Worm (Caenorhabditis elegans): Measurements from ENCODE around the gene tbx-9.

Gene tbx-9

ce11 chrIII:10300078-10300477, 41.6 kb downstream of the tbx-9 start, which contains the start of gene vglu-3:
Gene vglu-3 (plus strand): TSS chrIII:10300378.
- TF ChIP-seq ztf-11 (tag; optimal IDR thresholded peaks at IDR 0.05) (no peak), lin-15B (tag; optimal IDR thresholded peaks at IDR 0.05) (no peak), nhr-12 (tag; optimal IDR thresholded peaks at IDR 0.05) (no peak), nhr-77 (tag; optimal IDR thresholded peaks at IDR 0.05) (no peak), jun-1 (tag; optimal IDR thresholded peaks at IDR 0.05) (no peak), mdl-1 (tag; optimal IDR thresholded peaks at IDR 0.05) (no peak), mml-1 (tag; optimal IDR thresholded peaks at IDR 0.05) (no peak), sea-2 (GFP tag; optimal IDR thresholded peaks at IDR 0.05) (no peak), ceh-9 (tag; optimal IDR thresholded peaks at IDR 0.05) (no peak), ceh-82 (tag; optimal IDR thresholded peaks at IDR 0.05) (no peak), pqm-1 (tag; optimal IDR thresholded peaks at IDR 0.05) (no peak), egl-27 (tag; optimal IDR thresholded peaks at IDR 0.05) (no peak), unc-39 (tag; optimal IDR thresholded peaks at IDR 0.05) (no peak), daf-12 (tag; optimal IDR thresholded peaks at IDR 0.05) (no peak), nhr-28 (tag; optimal IDR thresholded peaks at IDR 0.05) (no peak), eor-1 (tag; optimal IDR thresholded peaks at IDR 0.05) (no peak), skn-1 (tag; optimal IDR thresholded peaks at IDR 0.05) (no peak)

ce11 chrIII:10296904-10297303, 44.8 kb downstream of the tbx-9 start:
- TF ChIP-seq mdl-1 (tag; optimal IDR thresholded peaks at IDR 0.05): no peak

ce11 chrIII:10294837-10295236, 46.8 kb downstream of the tbx-9 start, which contains the start of gene vglu-2:
Gene vglu-2 (plus strand): TSS chrIII:10295137.
- TF ChIP-seq daf-12 (tag; optimal IDR thresholded peaks at IDR 0.05): no peak
- TF ChIP-seq ztf-4 (tag; optimal IDR thresholded peaks at IDR 0.05): no peak
- TF ChIP-seq ztf-11 (tag; optimal IDR thresholded peaks at IDR 0.05): no peak
- TF ChIP-seq ama-1 (optimal IDR thresholded peaks at IDR 0.05): no peak
- no peak for TF ChIP-seq mdl-1 (tag; optimal IDR thresholded peaks at IDR 0.05)
- no peak for TF ChIP-seq nhr-25 (tag; optimal IDR thresholded peaks at IDR 0.05)
- TF ChIP-seq tbx-2 (tag; optimal IDR thresholded peaks at IDR 0.05): no peak
- no peak for TF ChIP-seq unc-39 (tag; optimal IDR thresholded peaks at IDR 0.05)
- no peak for TF ChIP-seq eor-1 (tag; optimal IDR thresholded peaks at IDR 0.05)
- TF ChIP-seq sea-2 (GFP tag; optimal IDR thresholded peaks at IDR 0.05): no peak

ce11 chrIII:10293946-10294345, 47.7 kb downstream of the tbx-9 start:
- TF ChIP-seq ztf-4 (tag; optimal IDR thresholded peaks at IDR 0.05) (no peak), ztf-11 (tag; optimal IDR thresholded peaks at IDR 0.05) (no peak), nhr-76 (tag; optimal IDR thresholded peaks at IDR 0.05) (no peak), ama-1 (optimal IDR thresholded peaks at IDR 0.05) (no peak), nhr-237 (tag; optimal IDR thresholded peaks at IDR 0.05) (no peak)

- TF ChIP-seq unc-39 (tag; optimal IDR thresholded peaks at IDR 0.05): no peak
- no peak for TF ChIP-seq mml-1 (tag; optimal IDR thresholded peaks at IDR 0.05)
- no peak for TF ChIP-seq ceh-28 (tag; optimal IDR thresholded peaks at IDR 0.05)
- no peak for TF ChIP-seq nhr-23 (tag; optimal IDR thresholded peaks at IDR 0.05)
- peak in 1 of 3 experiments; percentile 56 for TF ChIP-seq elt-3 (tag; optimal IDR thresholded peaks at IDR 0.05)
Measured at ce11 chrIII:10293362-10293761, 48.3 kb downstream of the tbx-9 start.

- TF ChIP-seq R02D3.7 (tag; optimal IDR thresholded peaks at IDR 0.05): no peak
- no peak for TF ChIP-seq nhr-25 (tag; optimal IDR thresholded peaks at IDR 0.05)
- TF ChIP-seq ztf-4 (tag; optimal IDR thresholded peaks at IDR 0.05): no peak
- TF ChIP-seq nhr-23 (tag; optimal IDR thresholded peaks at IDR 0.05): peak; percentile 47
- no peak for TF ChIP-seq nhr-237 (tag; optimal IDR thresholded peaks at IDR 0.05)
- no peak for TF ChIP-seq nhr-28 (tag; optimal IDR thresholded peaks at IDR 0.05)
- no peak for TF ChIP-seq unc-39 (tag; optimal IDR thresholded peaks at IDR 0.05)
- no peak for TF ChIP-seq jun-1 (tag; optimal IDR thresholded peaks at IDR 0.05)
- peak; percentile 63 for TF ChIP-seq nhr-43 (tag; optimal IDR thresholded peaks at IDR 0.05; ENCODE audit: poor library complexity, severe bottlenecking)
Measured at ce11 chrIII:10290541-10290940, 51.1 kb downstream of the tbx-9 start.
